Worm (Caenorhabditis elegans) whole organism, L2 larva: ENCODE measurements around the gene F32D8.7.

ENCODE experiments used
- C34F6.9 ChIP-seq: fragments of 150-350 bp; optimal IDR thresholded peaks from 2 replicates; lab custom pipeline; 2014; ENCODE audit warnings: missing biosample characterization, missing genetic modification characterization
- F13H6.1 ChIP-seq: sonication (generic microtip); optimal IDR thresholded peaks from 2 replicates; lab custom pipeline; 2016; ENCODE audit warnings: missing genetic modification characterization, missing compliant biosample characterization
- R02D3.7 ChIP-seq: fragments of 150-350 bp; optimal IDR thresholded peaks from 2 replicates; lab custom pipeline; 2014; ENCODE audit warnings: missing biosample characterization, missing genetic modification characterization
- Y55F3AM.14 ChIP-seq: fragments of 200-800 bp; sonication (Bioruptor generic); optimal IDR thresholded peaks from 2 replicates; lab custom pipeline; 2018; ENCODE audit warnings: mild to moderate bottlenecking, missing genetic modification characterization, missing compliant biosample characterization
- ZK546.5 ChIP-seq: sonication (generic microtip); optimal IDR thresholded peaks from 2 replicates; lab custom pipeline; 2017; ENCODE audit warnings: missing biosample characterization, missing genetic modification characterization
- alr-1 ChIP-seq: fragments of 150-350 bp; optimal IDR thresholded peaks from 2 replicates; lab custom pipeline; 2014; ENCODE audit warnings: missing biosample characterization, missing genetic modification characterization
- ama-1 ChIP-seq: fragments of 150-350 bp; optimal IDR thresholded peaks from 2 replicates; lab custom pipeline; 2018; ENCODE audit warnings: inconsistent platforms
- blmp-1 ChIP-seq: sonication (generic microtip); optimal IDR thresholded peaks from 2 replicates; lab custom pipeline; 2017; ENCODE audit warnings: missing genetic modification characterization, mild to moderate bottlenecking, missing compliant biosample characterization, antibody characterized with exemption, moderate library complexity; ENCODE audit not compliant: insufficient read depth
- ceh-16 ChIP-seq: fragments of 150-350 bp; optimal IDR thresholded peaks from 2 replicates; lab custom pipeline; 2014; ENCODE audit warnings: missing biosample characterization, missing genetic modification characterization
- ceh-82 ChIP-seq: fragments of 150-350 bp; optimal IDR thresholded peaks from 2 replicates; lab custom pipeline; 2014; ENCODE audit warnings: missing biosample characterization, missing genetic modification characterization
- crh-2 ChIP-seq: sonication (generic microtip); optimal IDR thresholded peaks from 2 replicates; lab custom pipeline; 2017; ENCODE audit warnings: missing biosample characterization, missing genetic modification characterization
- dmd-4 ChIP-seq: sonication (generic microtip); optimal IDR thresholded peaks from 2 replicates; lab custom pipeline; 2017; ENCODE audit warnings: missing biosample characterization, missing genetic modification characterization
- egl-27 ChIP-seq: sonication (generic microtip); optimal IDR thresholded peaks from 3 replicates; lab custom pipeline; 2017; ENCODE audit warnings: missing biosample characterization, missing genetic modification reagents, missing genetic modification characterization
- elt-1 ChIP-seq: fragments of 150-350 bp; optimal IDR thresholded peaks from 2 replicates; lab custom pipeline; 2014; ENCODE audit warnings: missing biosample characterization, missing genetic modification characterization
- elt-3 ChIP-seq: sonication (generic microtip); optimal IDR thresholded peaks from 2 replicates; lab custom pipeline; 2017; ENCODE audit warnings: missing biosample characterization, missing genetic modification characterization
- fos-1 ChIP-seq: fragments of 150-350 bp; optimal IDR thresholded peaks from 2 replicates; lab custom pipeline; 2014; ENCODE audit warnings: missing biosample characterization, missing genetic modification characterization
- gmeb-1 ChIP-seq: fragments of 150-350 bp; optimal IDR thresholded peaks from 2 replicates; lab custom pipeline; 2014; ENCODE audit warnings: missing biosample characterization, missing genetic modification characterization
- lin-11 ChIP-seq: fragments of 150-350 bp; sonication (generic microtip); optimal IDR thresholded peaks from 2 replicates; lab custom pipeline; 2014; ENCODE audit warnings: missing biosample characterization, missing genetic modification characterization, inconsistent platforms, mixed read lengths
- lin-13 ChIP-seq: fragments of 150-350 bp; optimal IDR thresholded peaks from 2 replicates; lab custom pipeline; 2014; ENCODE audit warnings: missing biosample characterization, missing genetic modification reagents, missing genetic modification characterization
- lin-39 ChIP-seq: fragments of 150-350 bp; optimal IDR thresholded peaks from 2 replicates; lab custom pipeline; 2014; ENCODE audit warnings: missing biosample characterization, missing genetic modification reagents, missing genetic modification characterization
- lsy-2 ChIP-seq, 2 experiments: fragments of 150-350 bp in 1 of 2; sonication (generic microtip) in 1 of 2; optimal IDR thresholded peaks; 2 replicates each; lab custom pipeline; 2014 to 2017; ENCODE audit warnings: missing biosample characterization in 2 of 2, missing genetic modification characterization in 2 of 2
- mab-5 ChIP-seq: fragments of 150-350 bp; optimal IDR thresholded peaks from 2 replicates; lab custom pipeline; 2014; ENCODE audit warnings: missing biosample characterization, missing genetic modification characterization
- mbf-1 ChIP-seq: sonication (generic microtip); optimal IDR thresholded peaks from 2 replicates; lab custom pipeline; 2017; ENCODE audit warnings: missing biosample characterization, missing genetic modification characterization
- mdl-1 ChIP-seq, 2 experiments: fragments of 150-350 bp in 1 of 2; sonication (generic microtip) in 1 of 2; optimal IDR thresholded peaks; 2 replicates each; lab custom pipeline; 2017; ENCODE audit warnings: missing biosample characterization in 2 of 2, missing genetic modification characterization in 2 of 2
- nhr-10 ChIP-seq: sonication (generic microtip); optimal IDR thresholded peaks from 2 replicates; lab custom pipeline; 2017; ENCODE audit warnings: missing biosample characterization, missing genetic modification characterization
- nhr-11 ChIP-seq: fragments of 150-350 bp; optimal IDR thresholded peaks from 2 replicates; lab custom pipeline; 2014; ENCODE audit warnings: missing biosample characterization, missing genetic modification characterization
- nhr-12 ChIP-seq: fragments of 150-350 bp; optimal IDR thresholded peaks from 2 replicates; lab custom pipeline; 2014; ENCODE audit warnings: missing biosample characterization, missing genetic modification characterization
- nhr-129 ChIP-seq: fragments of 150-350 bp; optimal IDR thresholded peaks from 2 replicates; lab custom pipeline; 2014; ENCODE audit warnings: missing biosample characterization, missing genetic modification characterization
- nhr-21 ChIP-seq: fragments of 150-350 bp; optimal IDR thresholded peaks from 2 replicates; lab custom pipeline; 2014; ENCODE audit warnings: missing biosample characterization, missing genetic modification characterization
- nhr-23 ChIP-seq: fragments of 150-350 bp; optimal IDR thresholded peaks from 2 replicates; lab custom pipeline; 2014; ENCODE audit warnings: missing biosample characterization, missing genetic modification reagents, missing genetic modification characterization
- nhr-237 ChIP-seq: fragments of 150-350 bp; optimal IDR thresholded peaks from 2 replicates; lab custom pipeline; 2014; ENCODE audit warnings: missing biosample characterization, missing genetic modification characterization
- nhr-25 ChIP-seq: fragments of 150-350 bp; sonication (generic microtip); optimal IDR thresholded peaks from 3 replicates; lab custom pipeline; 2014; ENCODE audit warnings: missing biosample characterization, missing genetic modification characterization
- nhr-6 ChIP-seq: fragments of 150-350 bp; optimal IDR thresholded peaks from 2 replicates; lab custom pipeline; 2014; ENCODE audit warnings: missing biosample characterization, missing genetic modification characterization
- nhr-77 ChIP-seq: fragments of 150-350 bp; optimal IDR thresholded peaks from 2 replicates; lab custom pipeline; 2014; ENCODE audit warnings: missing biosample characterization, missing genetic modification characterization
- peb-1 ChIP-seq: fragments of 150-350 bp; optimal IDR thresholded peaks from 2 replicates; lab custom pipeline; 2014; ENCODE audit warnings: missing biosample characterization, missing genetic modification characterization
- sem-4 ChIP-seq: fragments of 150-350 bp; optimal IDR thresholded peaks from 2 replicates; lab custom pipeline; 2014; ENCODE audit warnings: missing biosample characterization, missing genetic modification reagents, missing genetic modification characterization
- skn-1 ChIP-seq: sonication (generic microtip); optimal IDR thresholded peaks from 2 replicates; lab custom pipeline; 2017; ENCODE audit warnings: missing biosample characterization, missing genetic modification characterization
- sma-3 ChIP-seq: sonication (generic microtip); optimal IDR thresholded peaks from 2 replicates; lab custom pipeline; 2016; ENCODE audit warnings: missing genetic modification reagents, missing genetic modification characterization, missing compliant biosample characterization
- sma-9 ChIP-seq, 2 experiments: fragments of 150-350 bp in 1 of 2; sonication (generic microtip) in 1 of 2; optimal IDR thresholded peaks; 2 replicates each; lab custom pipeline; 2014 to 2016; ENCODE audit warnings: missing genetic modification characterization in 2 of 2, mild to moderate bottlenecking in 1 of 2, missing biosample characterization in 1 of 2, missing compliant biosample characterization in 1 of 2, missing genetic modification reagents in 1 of 2, moderate library complexity in 1 of 2
- snpc-4 ChIP-seq: fragments of 150-350 bp; optimal IDR thresholded peaks from 2 replicates; lab custom pipeline; 2014; ENCODE audit warnings: missing biosample characterization, missing genetic modification characterization
- unc-39 ChIP-seq: fragments of 150-350 bp; optimal IDR thresholded peaks from 2 replicates; lab custom pipeline; 2014; ENCODE audit warnings: missing biosample characterization, missing genetic modification characterization
- unc-62 ChIP-seq: fragments of 150-350 bp; optimal IDR thresholded peaks from 2 replicates; lab custom pipeline; 2014; ENCODE audit warnings: missing biosample characterization, missing genetic modification reagents, missing genetic modification characterization
- zag-1 ChIP-seq: fragments of 150-350 bp; optimal IDR thresholded peaks from 2 replicates; lab custom pipeline; 2014; ENCODE audit warnings: missing biosample characterization, missing genetic modification characterization
- ztf-1 ChIP-seq: fragments of 200-800 bp; sonication (Bioruptor generic); conservative IDR thresholded peaks from 2 replicates; pipeline ENCODE4 v1.3.6; 2022; ENCODE audit warnings: missing genetic modification characterization, missing compliant biosample characterization
- ztf-11 ChIP-seq: sonication (generic microtip); optimal IDR thresholded peaks from 2 replicates; lab custom pipeline; 2017; ENCODE audit warnings: missing biosample characterization, missing genetic modification characterization
- ztf-4 ChIP-seq: fragments of 150-350 bp; optimal IDR thresholded peaks from 2 replicates; lab custom pipeline; 2014; ENCODE audit warnings: missing biosample characterization, missing genetic modification characterization

F32D8.7 gene

ce11 chrV:10867586-10867985 is 30.6 kb upstream of the F32D8.7 start (continued):
- TF ChIP-seq blmp-1 (tag; lab: Kevin White, UChicago) (peak; percentile 78), ZK546.5 (no peak), nhr-129 (tag; lab: Kevin White, UChicago) (peak; percentile 45), nhr-25 (peak; percentile 35), skn-1 (tag; lab: Kevin White, UChicago) (no peak), nhr-12 (no peak), ztf-4 (tag; lab: Kevin White, UChicago) (peak; percentile 7), ama-1 (lab: Kevin White, UChicago) (no peak), ceh-16 (tag; lab: Kevin White, UChicago) (no peak), alr-1 (tag; lab: Kevin White, UChicago) (no peak), snpc-4 (tag; lab: Kevin White, UChicago) (no peak), fos-1 (tag; lab: Kevin White, UChicago) (peak; percentile 32)

ce11 chrV:10870050-10870449 is 28.2 kb upstream of the F32D8.7 start:
- TF ChIP-seq blmp-1 (tag; lab: Kevin White, UChicago) (no peak), elt-3 (tag; lab: Kevin White, UChicago) (no peak), fos-1 (tag; lab: Kevin White, UChicago) (peak; percentile 24), mdl-1 (tag; optimal IDR thresholded peaks at IDR 0.05; lab: Kevin White, UChicago) (no peak), elt-1 (no peak), nhr-23 (no peak), nhr-129 (tag; lab: Kevin White, UChicago) (peak; percentile 64), nhr-10 (tag; lab: Kevin White, UChicago) (no peak), nhr-6 (tag; lab: Kevin White, UChicago) (no peak), ztf-4 (tag; lab: Kevin White, UChicago) (no peak), sma-9 (GFP tag; optimal IDR thresholded peaks at IDR 0.05; lab: Kevin White, UChicago) (peak; percentile 8), sma-9 (tag; optimal IDR thresholded peaks at IDR 0.05; lab: Kevin White, UChicago) (no peak), nhr-12 (no peak), mbf-1 (no peak)
- TF ChIP-seq, all 48 proteins: peak for 3

- TF ChIP-seq ztf-11 (no peak), unc-62 (GFP tag; lab: Kevin White, UChicago) (no peak), mab-5 (peak; percentile 12), blmp-1 (tag; lab: Kevin White, UChicago) (peak; percentile 76), nhr-21 (tag; lab: Kevin White, UChicago) (peak; percentile 83), R02D3.7 (tag; lab: Kevin White, UChicago) (no peak), sma-9 (GFP tag; optimal IDR thresholded peaks at IDR 0.05; lab: Kevin White, UChicago) (peak; percentile 89), sma-9 (tag; optimal IDR thresholded peaks at IDR 0.05; lab: Kevin White, UChicago) (no peak), zag-1 (peak; percentile 88), nhr-129 (tag; lab: Kevin White, UChicago) (peak; percentile 93), peb-1 (no peak), unc-39 (tag; lab: Kevin White, UChicago) (no peak), gmeb-1 (tag; lab: Kevin White, UChicago) (peak; percentile 57), elt-1 (no peak), elt-3 (tag; lab: Kevin White, UChicago) (no peak), ztf-4 (tag; lab: Kevin White, UChicago) (peak; percentile 50), nhr-77 (tag; lab: Kevin White, UChicago) (no peak), snpc-4 (tag; lab: Kevin White, UChicago) (peak; percentile 50), lsy-2 (tag; optimal IDR thresholded peaks at IDR 0.05; lab: Kevin White, UChicago) (peak; percentile 56 to 83), nhr-10 (tag; lab: Kevin White, UChicago) (no peak), ZK546.5 (no peak), ceh-82 (tag; lab: Kevin White, UChicago) (no peak), sma-3 (GFP tag; lab: Kevin White, UChicago) (peak; percentile 48), dmd-4 (no peak), ama-1 (lab: Kevin White, UChicago) (no peak), mbf-1 (no peak), alr-1 (tag; lab: Kevin White, UChicago) (no peak), crh-2 (tag; lab: Kevin White, UChicago) (peak; percentile 92), lin-13 (peak; percentile 66), nhr-12 (no peak), ztf-1 (GFP tag; lab: Robert Waterston, UW) (no peak), fos-1 (tag; lab: Kevin White, UChicago) (peak; percentile 86), skn-1 (tag; lab: Kevin White, UChicago) (no peak), nhr-6 (tag; lab: Kevin White, UChicago) (peak; percentile 68), lin-39 (tag; lab: Kevin White, UChicago) (no peak), sem-4 (tag; lab: Kevin White, UChicago) (peak; percentile 86), egl-27 (tag; lab: Kevin White, UChicago) (peak; percentile 92), mdl-1 (tag; optimal IDR thresholded peaks at IDR 0.05; lab: Kevin White, UChicago) (peak; percentile 91 to 96), C34F6.9 (tag; lab: Kevin White, UChicago) (peak; percentile 86), nhr-237 (tag; lab: Kevin White, UChicago) (no peak), nhr-11 (tag; lab: Kevin White, UChicago) (peak; percentile 46), F13H6.1 (tag; lab: Kevin White, UChicago) (peak; percentile 95), nhr-25 (peak; percentile 50), Y55F3AM.14 (GFP tag; lab: Kevin White, UChicago) (peak; percentile 99), ceh-16 (tag; lab: Kevin White, UChicago) (no peak), lin-11 (tag; lab: Kevin White, UChicago) (peak; percentile 61)
These were observed 26.8 kb upstream of the F32D8.7 start for ce11 chrV:10871457-10871861.
